Fruit fly (Drosophila melanogaster): Measurements from ENCODE around the gene CG34273.

Gene CG34273

DNA sequence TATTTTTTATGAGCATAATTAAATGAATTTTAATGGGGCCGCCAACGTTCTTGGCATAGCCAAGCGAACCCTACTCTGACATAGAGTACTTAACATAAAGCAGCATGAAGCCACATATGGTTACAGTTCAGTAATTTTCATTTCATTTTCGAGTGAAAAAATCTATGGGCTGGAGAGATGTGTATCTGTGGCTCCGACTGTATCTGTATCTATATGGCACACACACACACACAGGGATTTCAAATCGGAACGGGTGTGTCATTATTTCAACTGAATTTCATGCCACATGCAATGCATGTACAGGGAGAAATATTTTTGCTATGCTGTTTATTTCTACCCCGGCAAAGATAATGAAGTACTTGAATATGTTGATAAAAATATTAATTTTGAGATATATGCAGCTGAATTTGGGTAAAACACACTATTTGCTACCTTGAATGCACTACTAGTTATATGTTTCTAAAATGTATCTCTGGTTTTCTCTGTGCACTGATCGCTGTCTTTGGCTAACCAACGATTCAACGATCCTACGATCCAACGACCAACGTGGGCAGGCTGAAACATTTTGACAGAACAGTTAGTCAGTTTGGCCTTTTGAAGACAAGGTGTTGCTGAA is 49.5 kb upstream of the CG34273 start (continued):
- TF ChIP-seq CG14710 (tag; optimal IDR thresholded peaks at IDR 0.05) (peak; percentile 7), ewg (GFP tag; optimal IDR thresholded peaks at IDR 0.05) (no peak), CG2678 (tag; optimal IDR thresholded peaks at IDR 0.05) (peak; percentile 5), CG18262 (tag; optimal IDR thresholded peaks at IDR 0.05) (peak; percentile 2), Sox102F (GFP tag; optimal IDR thresholded peaks at IDR 0.05) (no peak), gro (GFP tag; optimal IDR thresholded peaks at IDR 0.05) (no peak), PHDP (tag; optimal IDR thresholded peaks at IDR 0.05) (no peak), CG7271 (tag; optimal IDR thresholded peaks at IDR 0.05) (no peak), CG9817 (tag; optimal IDR thresholded peaks at IDR 0.05) (no peak), sens (GFP tag) (peak; percentile 78), klu (GFP tag; IDR thresholded peaks at IDR 0.05) (no peak), CG4730 (GFP tag; IDR thresholded peaks at IDR 0.05) (0 out of 2 replicates have a peak, but pooled peaks have one; percentile 16), Side (GFP tag; optimal IDR thresholded peaks at IDR 0.05) (no peak)

DNA sequence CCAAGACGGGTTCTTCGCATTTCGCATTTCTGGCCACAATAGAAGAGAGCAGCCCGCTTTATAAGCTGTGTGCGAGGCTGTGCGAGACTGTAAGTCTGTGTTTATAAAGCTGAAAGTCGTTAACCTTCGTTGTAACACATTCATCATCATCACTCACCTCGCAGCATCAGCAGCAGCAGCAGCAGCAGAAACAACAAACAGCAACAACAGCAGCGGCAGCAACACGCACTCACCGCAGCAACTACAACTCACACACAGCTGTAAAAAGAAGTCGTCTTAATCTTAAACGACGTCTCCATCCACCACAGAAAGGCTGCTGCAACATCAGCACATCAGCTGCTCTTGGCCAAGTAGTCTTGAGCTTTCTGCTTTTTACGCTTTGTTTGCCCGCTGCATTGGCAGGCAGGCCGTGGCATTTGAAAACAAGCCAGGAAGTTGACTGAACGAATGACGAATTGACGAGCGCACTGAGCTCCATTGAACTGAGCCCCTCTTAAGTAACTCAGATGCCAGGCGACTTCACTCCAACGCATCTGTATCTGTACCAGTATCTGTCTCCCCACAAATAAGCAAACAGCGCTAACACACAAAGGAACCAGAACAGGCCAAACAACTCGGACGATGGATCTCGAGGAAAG is 48.1 kb upstream of the CG34273 start:
- TF ChIP-seq pros (GFP tag; optimal IDR thresholded peaks at IDR 0.05) (peak; percentile 62), p53 (GFP tag; optimal IDR thresholded peaks at IDR 0.05) (no peak), CG13296 (GFP tag; optimal IDR thresholded peaks at IDR 0.05) (no peak), Ets97D (GFP tag; optimal IDR thresholded peaks at IDR 0.05) (no peak), CG17612 (GFP tag; IDR thresholded peaks at IDR 0.05) (no peak), en (GFP tag; optimal IDR thresholded peaks at IDR 0.05) (no peak), pum (GFP tag; optimal IDR thresholded peaks at IDR 0.05) (no peak), B-H2 (GFP tag; optimal IDR thresholded peaks at IDR 0.05) (no peak), fd102C (GFP tag; optimal IDR thresholded peaks at IDR 0.05) (no peak), Vsx1 (GFP tag; optimal IDR thresholded peaks at IDR 0.05) (no peak), z (GFP tag; IDR thresholded peaks at IDR 0.05) (0 out of 3 replicates have a peak, but pooled peaks have one; percentile 32), CG15269 (tag; optimal IDR thresholded peaks at IDR 0.05) (no peak), gem (tag; optimal IDR thresholded peaks at IDR 0.05) (no peak), yki (optimal IDR thresholded peaks at IDR 0.05) (no peak), CG4360 (GFP tag; IDR thresholded peaks at IDR 0.05) (0 out of 2 replicates have a peak, but pooled peaks have one; percentile 22), HmgZ (tag; optimal IDR thresholded peaks at IDR 0.05) (no peak), jing (GFP tag; optimal IDR thresholded peaks at IDR 0.05) (no peak), gro (GFP tag; optimal IDR thresholded peaks at IDR 0.05) (no peak), bowl (GFP tag; IDR thresholded peaks at IDR 0.05) (0 out of 2 replicates have a peak, but pooled peaks have one; percentile 10), Taf1 (GFP tag; IDR thresholded peaks at IDR 0.05) (no peak), CG17802 (tag; optimal IDR thresholded peaks at IDR 0.05) (no peak), Ada2b (GFP tag; IDR thresholded peaks at IDR 0.05) (no peak), D19A (tag; optimal IDR thresholded peaks at IDR 0.05) (no peak), CG18262 (tag; optimal IDR thresholded peaks at IDR 0.05) (no peak), Antp (GFP tag; optimal IDR thresholded peaks at IDR 0.05) (no peak), Fer1 (GFP tag; optimal IDR thresholded peaks at IDR 0.05) (no peak), dpn (GFP tag; optimal IDR thresholded peaks at IDR 0.05) (no peak), CG8281 (tag; optimal IDR thresholded peaks at IDR 0.05) (peak; percentile 92), CG2678 (tag; optimal IDR thresholded peaks at IDR 0.05) (no peak), E2f2 (GFP tag; IDR thresholded peaks at IDR 0.05) (no peak), knrl (GFP tag; IDR thresholded peaks at IDR 0.05; ENCODE audit: partially characterized antibody) (no peak), CG2875 (GFP tag; optimal IDR thresholded peaks at IDR 0.05) (no peak), CG1603 (tag; optimal IDR thresholded peaks at IDR 0.05) (no peak), CG14441 (GFP tag; IDR thresholded peaks at IDR 0.05) (no peak), kni (GFP tag; optimal IDR thresholded peaks at IDR 0.05) (peak; percentile 5), pan (optimal IDR thresholded peaks at IDR 0.05) (no peak), pan (GFP tag; optimal IDR thresholded peaks at IDR 0.05 in 1 of 2, IDR thresholded peaks at IDR 0.05 in 1 of 2) (no peak), Blimp-1 (GFP tag; optimal IDR thresholded peaks at IDR 0.05) (no peak)
